Worm (Caenorhabditis elegans) whole organism, L3 larva: ENCODE results near the gene nhr-42.
A peak's percentile ranks its signal among the peaks of the same experiment; 100 is the strongest.

Experiments
- R02D3.7 ChIP-seq: fragments of 150-350 bp; optimal IDR thresholded peaks from 2 replicates; lab custom pipeline; 2014; ENCODE audit warnings: missing biosample characterization, missing genetic modification characterization
- ZK546.5 ChIP-seq: sonication (generic microtip); optimal IDR thresholded peaks from 2 replicates; lab custom pipeline; 2017; ENCODE audit warnings: missing biosample characterization, missing genetic modification characterization
- ama-1 ChIP-seq: fragments of 150-350 bp; optimal IDR thresholded peaks from 2 replicates; lab custom pipeline; 2018
- ceh-28 ChIP-seq: fragments of 150-350 bp; optimal IDR thresholded peaks from 2 replicates; lab custom pipeline; 2014; ENCODE audit warnings: missing biosample characterization, missing genetic modification reagents, missing genetic modification characterization
- ceh-82 ChIP-seq: fragments of 150-350 bp; optimal IDR thresholded peaks from 2 replicates; lab custom pipeline; 2014; ENCODE audit warnings: missing biosample characterization, missing genetic modification characterization
- egl-27 ChIP-seq: sonication (generic microtip); optimal IDR thresholded peaks from 4 replicates; lab custom pipeline; 2017; ENCODE audit warnings: missing biosample characterization, missing genetic modification reagents, missing genetic modification characterization
- egl-5 ChIP-seq: fragments of 150-350 bp; optimal IDR thresholded peaks from 2 replicates; lab custom pipeline; 2017; ENCODE audit warnings: missing biosample characterization, missing genetic modification reagents, missing genetic modification characterization, inconsistent platforms
- elt-2 ChIP-seq: sonication (generic microtip); optimal IDR thresholded peaks from 2 replicates; lab custom pipeline; 2016; ENCODE audit warnings: missing genetic modification reagents, mild to moderate bottlenecking, missing genetic modification characterization, missing compliant biosample characterization
- elt-3 ChIP-seq, 3 experiments: fragments of 150-350 bp in 1 of 3; sonication (generic microtip) in 2 of 3; optimal IDR thresholded peaks; 2 replicates in 2 of 3; 4 replicates in 1 of 3; lab custom pipeline; 2014 to 2017; ENCODE audit warnings: missing biosample characterization in 3 of 3, missing genetic modification characterization in 3 of 3
- eor-1 ChIP-seq, 2 experiments: fragments of 150-350 bp; optimal IDR thresholded peaks; 2 replicates each; lab custom pipeline; 2014 to 2018; ENCODE audit warnings: missing biosample characterization in 2 of 2, missing genetic modification characterization in 2 of 2
- fkh-10 ChIP-seq: sonication (generic microtip); optimal IDR thresholded peaks from 2 replicates; lab custom pipeline; 2017; ENCODE audit warnings: missing biosample characterization, missing genetic modification reagents, missing genetic modification characterization
- fkh-2 ChIP-seq: fragments of 150-350 bp; optimal IDR thresholded peaks from 2 replicates; lab custom pipeline; 2014; ENCODE audit warnings: missing biosample characterization, missing genetic modification reagents, missing genetic modification characterization
- hmg-11 ChIP-seq: sonication (generic microtip); optimal IDR thresholded peaks from 2 replicates; lab custom pipeline; 2016; ENCODE audit warnings: missing genetic modification characterization, missing compliant biosample characterization
- lin-15B ChIP-seq: fragments of 150-350 bp; optimal IDR thresholded peaks from 2 replicates; lab custom pipeline; 2014; ENCODE audit warnings: missing biosample characterization, missing genetic modification characterization
- lin-39 ChIP-seq: fragments of 150-350 bp; optimal IDR thresholded peaks from 2 replicates; lab custom pipeline; 2018; ENCODE audit warnings: missing biosample characterization, missing genetic modification reagents, missing genetic modification characterization
- lsy-12 ChIP-seq: sonication (generic microtip); optimal IDR thresholded peaks from 2 replicates; lab custom pipeline; 2016; ENCODE audit warnings: mild to moderate bottlenecking, missing genetic modification characterization, missing compliant biosample characterization
- mdl-1 ChIP-seq: fragments of 150-350 bp; optimal IDR thresholded peaks from 2 replicates; lab custom pipeline; 2014; ENCODE audit warnings: missing biosample characterization, missing genetic modification characterization
- mml-1 ChIP-seq: fragments of 150-350 bp; sonication (generic microtip); optimal IDR thresholded peaks from 3 replicates; lab custom pipeline; 2014; ENCODE audit warnings: missing biosample characterization, missing genetic modification characterization
- nfya-1 ChIP-seq: sonication (generic microtip); optimal IDR thresholded peaks from 2 replicates; lab custom pipeline; 2017; ENCODE audit warnings: missing genetic modification characterization, mild to moderate bottlenecking, missing compliant biosample characterization, antibody characterized with exemption, moderate library complexity; ENCODE audit not compliant: insufficient read depth
- nhr-11 ChIP-seq: fragments of 150-350 bp; optimal IDR thresholded peaks from 2 replicates; lab custom pipeline; 2014; ENCODE audit warnings: missing biosample characterization, missing genetic modification characterization
- nhr-12 ChIP-seq: fragments of 150-350 bp; optimal IDR thresholded peaks from 2 replicates; lab custom pipeline; 2014; ENCODE audit warnings: missing biosample characterization, missing genetic modification characterization
- nhr-23 ChIP-seq: fragments of 150-350 bp; optimal IDR thresholded peaks from 2 replicates; lab custom pipeline; 2014; ENCODE audit warnings: missing biosample characterization, missing genetic modification reagents, missing genetic modification characterization
- nhr-237 ChIP-seq: fragments of 150-350 bp; optimal IDR thresholded peaks from 2 replicates; lab custom pipeline; 2014; ENCODE audit warnings: missing biosample characterization, missing genetic modification characterization
- nhr-25 ChIP-seq: sonication (generic microtip); optimal IDR thresholded peaks from 2 replicates; lab custom pipeline; 2017; ENCODE audit warnings: missing biosample characterization, missing genetic modification characterization
- nhr-28 ChIP-seq: fragments of 150-350 bp; optimal IDR thresholded peaks from 2 replicates; lab custom pipeline; 2014; ENCODE audit warnings: missing biosample characterization, missing genetic modification characterization
- nhr-43 ChIP-seq: sonication (generic microtip); optimal IDR thresholded peaks from 2 replicates; lab custom pipeline; 2016; ENCODE audit warnings: mild to moderate bottlenecking, missing genetic modification characterization, missing compliant biosample characterization; ENCODE audit not compliant: poor library complexity, severe bottlenecking
- nhr-67 ChIP-seq: fragments of 150-350 bp; optimal IDR thresholded peaks from 2 replicates; lab custom pipeline; 2014; ENCODE audit warnings: missing biosample characterization, missing genetic modification characterization
- nhr-76 ChIP-seq: fragments of 150-350 bp; sonication (generic microtip); optimal IDR thresholded peaks from 5 replicates; lab custom pipeline; 2014; ENCODE audit warnings: missing biosample characterization, missing genetic modification characterization
- pha-4 ChIP-seq: fragments of 150-350 bp; optimal IDR thresholded peaks from 2 replicates; lab custom pipeline; 2014; ENCODE audit warnings: missing biosample characterization, missing genetic modification reagents, missing genetic modification characterization
- pqm-1 ChIP-seq: fragments of 150-350 bp; optimal IDR thresholded peaks from 2 replicates; lab custom pipeline; 2017; ENCODE audit warnings: missing biosample characterization, missing genetic modification characterization, inconsistent platforms
- tbx-2 ChIP-seq: sonication (generic microtip); optimal IDR thresholded peaks from 2 replicates; lab custom pipeline; 2016; ENCODE audit warnings: mild to moderate bottlenecking, missing genetic modification characterization, missing compliant biosample characterization
- unc-39 ChIP-seq: sonication (generic microtip); optimal IDR thresholded peaks from 4 replicates; lab custom pipeline; 2017; ENCODE audit warnings: missing biosample characterization, missing genetic modification characterization
- zag-1 ChIP-seq: fragments of 150-350 bp; optimal IDR thresholded peaks from 2 replicates; lab custom pipeline; 2014; ENCODE audit warnings: missing biosample characterization, missing genetic modification characterization
- ztf-11 ChIP-seq: fragments of 150-350 bp; optimal IDR thresholded peaks from 2 replicates; lab custom pipeline; 2014; ENCODE audit warnings: missing biosample characterization, missing genetic modification characterization
- ztf-4 ChIP-seq: fragments of 150-350 bp; optimal IDR thresholded peaks from 2 replicates; lab custom pipeline; 2014; ENCODE audit warnings: missing biosample characterization, missing genetic modification characterization

The nhr-42 gene

ce11 chrV:6998303-6998884, at the start of gene nhr-42:
Gene nhr-42, plus strand, starts transcription at chrV:6998819.
- TF ChIP-seq nhr-12 (tag; lab: Kevin White, UChicago) (no peak), lin-39 (tag; lab: Kevin White, UChicago) (no peak), pqm-1 (peak; percentile 56), pha-4 (tag; lab: Kevin White, UChicago) (peak; percentile 84), nhr-25 (tag; lab: Kevin White, UChicago) (peak; percentile 16), unc-39 (no peak), nfya-1 (peak; percentile 14), ZK546.5 (tag; lab: Kevin White, UChicago) (no peak), mdl-1 (tag; lab: Kevin White, UChicago) (no peak), elt-2 (tag; lab: Kevin White, UChicago) (peak; percentile 66), eor-1 (tag; optimal IDR thresholded peaks at IDR 0.05; lab: Kevin White, UChicago) (no peak), nhr-43 (tag; lab: Kevin White, UChicago) (peak; percentile 5), ztf-4 (no peak), tbx-2 (no peak), egl-27 (tag; lab: Kevin White, UChicago) (no peak), nhr-23 (no peak), elt-3 (tag; optimal IDR thresholded peaks at IDR 0.05; lab: Kevin White, UChicago) (no peak), zag-1 (tag; lab: Kevin White, UChicago) (no peak), nhr-76 (tag; lab: Kevin White, UChicago) (peak; percentile 57), ceh-82 (tag; lab: Kevin White, UChicago) (no peak), nhr-67 (tag; lab: Kevin White, UChicago) (no peak), hmg-11 (tag; lab: Kevin White, UChicago) (no peak), fkh-10 (GFP tag; lab: Kevin White, UChicago) (no peak), lsy-12 (tag; lab: Kevin White, UChicago) (no peak), mml-1 (no peak), fkh-2 (no peak), nhr-237 (tag; lab: Kevin White, UChicago) (no peak), ama-1 (lab: Kevin White, UChicago) (no peak)

ce11 chrV:6949770-6950169, 48.8 kb upstream of the nhr-42 start, which contains the start of gene Y57E12B.11:
Gene Y57E12B.11, minus strand, starts transcription at chrV:6949870.
- TF ChIP-seq ZK546.5 (tag; lab: Kevin White, UChicago) (no peak), egl-5 (tag; lab: Kevin White, UChicago) (no peak), mdl-1 (tag; lab: Kevin White, UChicago) (no peak), pqm-1 (no peak), nhr-28 (no peak), hmg-11 (tag; lab: Kevin White, UChicago) (no peak), ztf-11 (tag; lab: Kevin White, UChicago) (no peak), R02D3.7 (tag; lab: Kevin White, UChicago) (no peak)

DNA sequence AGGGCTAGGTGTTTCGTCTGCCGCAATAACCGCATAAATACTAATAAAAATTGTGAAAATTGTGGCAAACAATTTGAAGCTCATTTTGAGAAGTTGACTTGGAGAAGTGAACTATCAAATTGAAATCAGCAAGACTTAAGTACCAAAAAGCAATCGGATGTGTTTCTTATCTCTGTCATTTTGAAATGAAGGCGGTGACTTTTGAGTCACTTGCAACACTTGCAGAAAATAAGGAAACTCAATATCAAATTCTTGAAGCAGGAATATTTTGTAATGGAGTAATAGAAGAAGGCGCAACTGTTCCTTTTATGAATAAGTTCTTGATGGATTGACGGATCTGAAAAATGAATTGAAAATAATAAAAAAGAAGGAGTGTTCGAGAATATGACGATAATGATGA, 47.3 kb upstream of the nhr-42 start, which contains the start of gene T07H8.11:
TSS of gene T07H8.11 (minus strand) at position 101 of the 400 bp plus-strand sequence.
- TF ChIP-seq mml-1 (no peak), ceh-82 (tag; lab: Kevin White, UChicago) (no peak)

ce11 chrV:6953797-6954196, 44.8 kb upstream of the nhr-42 start, which contains the start of gene srg-31:
Gene srg-31, minus strand, starts transcription at chrV:6953897.
- TF ChIP-seq egl-5 (tag; lab: Kevin White, UChicago) (no peak), elt-2 (tag; lab: Kevin White, UChicago) (no peak), mdl-1 (tag; lab: Kevin White, UChicago) (no peak), nhr-11 (tag; lab: Kevin White, UChicago) (no peak), lin-15B (no peak), nhr-23 (no peak), pha-4 (tag; lab: Kevin White, UChicago) (no peak)

ce11 chrV:6956237-6956636, 42.4 kb upstream of the nhr-42 start, which contains the start of gene mec-1:
Gene mec-1, plus strand, starts transcription at chrV:6956537.
- TF ChIP-seq ceh-28 (no peak), nhr-11 (tag; lab: Kevin White, UChicago) (no peak), eor-1 (tag; optimal IDR thresholded peaks at IDR 0.05; lab: Kevin White, UChicago) (no peak), ZK546.5 (tag; lab: Kevin White, UChicago) (no peak)
